Worm (Caenorhabditis elegans): ENCODE measurements around the gene lurp-3.

ce11 chrV:13473467-13473866 is 17.9 kb downstream of the lurp-3 start, which contains the start of gene T10G3.1:
- TF ChIP-seq nhr-77 (tag; optimal IDR thresholded peaks at IDR 0.05): no peak
- peak; percentile 37 for TF ChIP-seq unc-130 (tag; optimal IDR thresholded peaks at IDR 0.05)
- no peak for TF ChIP-seq pqm-1 (tag; optimal IDR thresholded peaks at IDR 0.05)
- TF ChIP-seq zag-1 (tag; optimal IDR thresholded peaks at IDR 0.05): no peak
- no peak for TF ChIP-seq ceh-90 (tag; optimal IDR thresholded peaks at IDR 0.05)
